Fruit fly (Drosophila melanogaster) whole organism, adult: Measurements from ENCODE around the gene Doc2.

ENCODE experiments used
- CG11617 ChIP-seq: fragments of 200-800 bp; sonication (Bioruptor generic); optimal IDR thresholded peaks from 2 replicates; lab custom pipeline; 2017; ENCODE audit warnings: mild to moderate bottlenecking, missing biosample characterization, missing genetic modification reagents, missing genetic modification characterization
- CG12768 ChIP-seq: fragments of 200-800 bp; sonication (Bioruptor generic); optimal IDR thresholded peaks from 2 replicates; lab custom pipeline; 2017; ENCODE audit warnings: missing biosample characterization, missing genetic modification characterization, mild to moderate bottlenecking, moderate library complexity, missing genetic modification reagents
- CG14711 ChIP-seq: fragments of 200-800 bp; sonication (Bioruptor generic); optimal IDR thresholded peaks from 2 replicates; lab custom pipeline; 2018; ENCODE audit warnings: missing biosample characterization, mild to moderate bottlenecking, missing genetic modification characterization, moderate library complexity
- CG1620 ChIP-seq: fragments of 200-800 bp; sonication (Bioruptor generic); optimal IDR thresholded peaks from 2 replicates; lab custom pipeline; 2016; ENCODE audit warnings: missing biosample characterization, missing genetic modification characterization
- CG33017 ChIP-seq: fragments of 200-800 bp; sonication (Bioruptor generic); optimal IDR thresholded peaks from 2 replicates; lab custom pipeline; 2018; ENCODE audit warnings: missing biosample characterization, mild to moderate bottlenecking, missing genetic modification characterization, moderate library complexity
- CG5204 ChIP-seq: fragments of 200-800 bp; sonication (Bioruptor generic); optimal IDR thresholded peaks from 2 replicates; lab custom pipeline; 2016; ENCODE audit warnings: missing biosample characterization, missing genetic modification characterization
- CG7045 ChIP-seq: fragments of 200-800 bp; sonication (Bioruptor generic); optimal IDR thresholded peaks from 2 replicates; lab custom pipeline; 2017; ENCODE audit warnings: missing biosample characterization, mild to moderate bottlenecking, missing genetic modification characterization
- CG7101 ChIP-seq: fragments of 200-800 bp; sonication (Bioruptor generic); optimal IDR thresholded peaks from 2 replicates; lab custom pipeline; 2018; ENCODE audit warnings: missing biosample characterization, mild to moderate bottlenecking, missing genetic modification characterization, moderate library complexity
- Clk ChIP-seq: fragments of 200-800 bp; sonication (Bioruptor generic); optimal IDR thresholded peaks from 2 replicates; lab custom pipeline; 2017; ENCODE audit warnings: missing biosample characterization, missing genetic modification characterization
- Crg-1 ChIP-seq: fragments of 200-800 bp; sonication (Bioruptor generic); optimal IDR thresholded peaks from 2 replicates; lab custom pipeline; 2016; ENCODE audit warnings: missing biosample characterization, missing genetic modification characterization
- Hr96 ChIP-seq: fragments of 200-800 bp; sonication (Bioruptor generic); optimal IDR thresholded peaks from 2 replicates; lab custom pipeline; 2016; ENCODE audit warnings: missing biosample characterization, missing genetic modification characterization
- Mnt ChIP-seq: fragments of 200-800 bp; sonication (Bioruptor generic); optimal IDR thresholded peaks from 2 replicates; lab custom pipeline; 2016; ENCODE audit warnings: missing biosample characterization, mild to moderate bottlenecking, missing genetic modification characterization
- bab1 ChIP-seq: fragments of 200-800 bp; sonication (Bioruptor generic); optimal IDR thresholded peaks from 3 replicates; lab custom pipeline; 2019; ENCODE audit warnings: missing biosample characterization, mild to moderate bottlenecking, missing genetic modification characterization, moderate library complexity
- cic ChIP-seq: fragments of 200-800 bp; sonication (Bioruptor generic); optimal IDR thresholded peaks from 2 replicates; lab custom pipeline; 2017; ENCODE audit warnings: missing biosample characterization, mild to moderate bottlenecking, missing genetic modification characterization, moderate library complexity
- cnc ChIP-seq, 2 experiments: fragments of >200 bp; optimal IDR thresholded peaks; 2 replicates each; lab custom pipeline; 2017
- kay ChIP-seq: fragments of 200-800 bp; sonication (Bioruptor generic); peaks from one replicate; lab custom pipeline; 2016; ENCODE audit warnings: missing biosample characterization, missing genetic modification characterization, borderline replicate concordance
- ovo ChIP-seq: fragments of 200-800 bp; sonication (Bioruptor generic); optimal IDR thresholded peaks from 2 replicates; lab custom pipeline; 2016; ENCODE audit warnings: missing biosample characterization, missing genetic modification characterization
- pad ChIP-seq: fragments of 200-800 bp; sonication (Bioruptor generic); optimal IDR thresholded peaks from 3 replicates; lab custom pipeline; 2017; ENCODE audit warnings: missing biosample characterization, missing genetic modification characterization, mild to moderate bottlenecking, moderate library complexity, missing genetic modification reagents
- tj ChIP-seq: fragments of 200-800 bp; sonication (Bioruptor generic); optimal IDR thresholded peaks from 3 replicates; lab custom pipeline; 2017; ENCODE audit warnings: missing biosample characterization, mild to moderate bottlenecking, missing genetic modification characterization, moderate library complexity
- toe ChIP-seq: fragments of 200-800 bp; sonication (Bioruptor generic); optimal IDR thresholded peaks from 2 replicates; lab custom pipeline; 2016; ENCODE audit warnings: missing biosample characterization, missing genetic modification characterization

Gene Doc2

DNA sequence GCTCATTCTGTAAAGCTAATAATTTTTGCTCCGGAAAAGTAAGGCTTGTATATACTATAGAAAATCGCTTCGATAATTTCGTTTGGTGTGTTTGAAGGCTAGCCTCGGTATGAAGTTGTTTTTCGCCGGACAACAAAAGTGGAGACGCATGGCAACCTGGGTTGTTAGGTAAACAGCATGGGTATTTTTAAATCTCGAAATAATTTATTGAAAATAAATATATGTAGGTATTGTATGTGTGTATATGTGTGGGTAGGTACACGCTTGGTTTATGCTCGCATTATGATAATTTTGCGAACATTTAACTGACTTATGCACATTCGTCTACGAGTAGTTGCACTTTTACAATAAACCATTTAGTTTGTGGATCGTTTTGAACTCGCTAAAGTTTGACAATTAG is 28.9 kb downstream of the Doc2 start, which contains the start of gene CG5280:
Gene CG5280, minus strand, starts transcription at position 101 of the 400 bp plus-strand sequence.
- TF ChIP-seq kay (peak; percentile 76), CG14711 (tag; lab: Kevin White, UChicago) (no peak)

- TF ChIP-seq pad (GFP tag; lab: Kevin White, UChicago) (no peak), bab1 (peak; percentile 10)
Observed at dm6 chr3L:8986582-8986981, 32.5 kb downstream of the Doc2 start, which contains the start of gene CG5068. TSS of gene CG5068 (plus strand) at chr3L:8986710.

- TF ChIP-seq pad (GFP tag; lab: Kevin White, UChicago) (no peak), CG7045 (GFP tag; lab: Kevin White, UChicago) (no peak), toe (GFP tag; lab: Kevin White, UChicago) (no peak), CG5204 (GFP tag; lab: Kevin White, UChicago) (peak; percentile 64), Clk (GFP tag; lab: Kevin White, UChicago) (peak; percentile 13), Mnt (GFP tag; lab: Kevin White, UChicago) (peak; percentile 45), CG14711 (tag; lab: Kevin White, UChicago) (no peak), CG11617 (GFP tag; lab: Kevin White, UChicago) (no peak), CG1620 (peak; percentile 28), Hr96 (GFP tag; lab: Kevin White, UChicago) (no peak), Crg-1 (GFP tag; lab: Kevin White, UChicago) (peak; percentile 5), ovo (GFP tag; lab: Kevin White, UChicago) (peak; percentile 22), CG12768 (GFP tag; lab: Kevin White, UChicago) (peak; percentile 44), tj (GFP tag; lab: Kevin White, UChicago) (peak; percentile 25), cic (GFP tag; lab: Kevin White, UChicago) (peak; percentile 29), CG33017 (tag; lab: Kevin White, UChicago) (peak; percentile 70), kay (no peak), bab1 (no peak), CG7101 (tag; lab: Kevin White, UChicago) (peak; percentile 59), cnc (optimal IDR thresholded peaks at IDR 0.05; lab: Kevin White, UChicago) (no peak)
Observed at dm6 chr3L:8985848-8986320, 33.2 kb downstream of the Doc2 start, which contains the start of gene Galk. TSS of gene Galk (minus strand) at chr3L:8986091.

dm6 chr3L:8985132-8985847 is 33.8 kb downstream of the Doc2 start:
- TF ChIP-seq CG7045 (GFP tag; lab: Kevin White, UChicago) (peak; percentile 60), CG12768 (GFP tag; lab: Kevin White, UChicago) (peak; percentile 41), CG14711 (tag; lab: Kevin White, UChicago) (peak; percentile 89), CG33017 (tag; lab: Kevin White, UChicago) (peak; percentile 58), Mnt (GFP tag; lab: Kevin White, UChicago) (peak; percentile 37), toe (GFP tag; lab: Kevin White, UChicago) (no peak), CG11617 (GFP tag; lab: Kevin White, UChicago) (peak; percentile 28), Clk (GFP tag; lab: Kevin White, UChicago) (no peak), bab1 (no peak), cic (GFP tag; lab: Kevin White, UChicago) (peak; percentile 79), tj (GFP tag; lab: Kevin White, UChicago) (peak; percentile 25), CG7101 (tag; lab: Kevin White, UChicago) (no peak), Crg-1 (GFP tag; lab: Kevin White, UChicago) (peak; percentile 19), cnc (optimal IDR thresholded peaks at IDR 0.05; lab: Kevin White, UChicago) (no peak), ovo (GFP tag; lab: Kevin White, UChicago) (no peak), kay (peak; percentile 7), Hr96 (GFP tag; lab: Kevin White, UChicago) (peak; percentile 8)

- TF ChIP-seq bab1 (no peak), tj (GFP tag; lab: Kevin White, UChicago) (no peak), CG11617 (GFP tag; lab: Kevin White, UChicago) (no peak), CG12768 (GFP tag; lab: Kevin White, UChicago) (no peak), kay (no peak), Mnt (GFP tag; lab: Kevin White, UChicago) (no peak), Clk (GFP tag; lab: Kevin White, UChicago) (no peak), CG1620 (no peak), CG14711 (tag; lab: Kevin White, UChicago) (no peak), cic (GFP tag; lab: Kevin White, UChicago) (no peak), CG7045 (GFP tag; lab: Kevin White, UChicago) (no peak), pad (GFP tag; lab: Kevin White, UChicago) (no peak), CG7101 (tag; lab: Kevin White, UChicago) (no peak)
Observed at dm6 chr3L:8982044-8982443, 37.0 kb downstream of the Doc2 start.

DNA sequence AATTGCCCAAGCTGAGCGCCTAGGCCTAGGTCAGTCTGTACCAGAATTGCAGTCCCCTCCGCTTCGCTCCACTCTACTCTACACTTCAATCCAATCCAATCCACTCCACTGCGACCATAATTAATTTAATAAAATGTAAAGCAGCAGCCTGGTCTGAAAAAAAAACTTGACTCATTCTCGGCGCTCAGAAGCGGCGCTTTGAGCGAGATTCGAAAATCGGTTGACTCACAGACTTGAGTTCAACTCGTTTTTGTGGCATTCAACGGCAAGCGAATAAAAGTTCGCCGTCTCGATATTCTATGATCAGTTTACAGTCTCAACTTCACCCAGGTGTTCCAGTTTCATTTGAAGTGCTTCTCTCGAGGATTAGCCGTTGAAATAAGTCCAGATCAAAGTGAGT is 37.6 kb downstream of the Doc2 start, which contains the start of gene CG13314:
Gene CG13314, plus strand, starts transcription at position 301 of the 400 bp plus-strand sequence.
- TF ChIP-seq cic (GFP tag; lab: Kevin White, UChicago) (no peak), toe (GFP tag; lab: Kevin White, UChicago) (no peak), Mnt (GFP tag; lab: Kevin White, UChicago) (no peak), CG14711 (tag; lab: Kevin White, UChicago) (no peak), Crg-1 (GFP tag; lab: Kevin White, UChicago) (no peak), bab1 (no peak), kay (no peak), CG1620 (no peak), Hr96 (GFP tag; lab: Kevin White, UChicago) (no peak), tj (GFP tag; lab: Kevin White, UChicago) (no peak), CG11617 (GFP tag; lab: Kevin White, UChicago) (no peak), cnc (optimal IDR thresholded peaks at IDR 0.05; lab: Kevin White, UChicago) (no peak), CG33017 (tag; lab: Kevin White, UChicago) (no peak), CG5204 (GFP tag; lab: Kevin White, UChicago) (no peak), pad (GFP tag; lab: Kevin White, UChicago) (no peak), CG12768 (GFP tag; lab: Kevin White, UChicago) (no peak)
